Worm (Caenorhabditis elegans) whole organism, late embryonic: ENCODE data around the gene idpa-1.

Source experiments
- elt-2 ChIP-seq: sonication (generic microtip); optimal IDR thresholded peaks from 2 replicates; lab custom pipeline; 2016; ENCODE audit warnings: missing genetic modification reagents, missing genetic modification characterization, missing compliant biosample characterization
- hlh-13 ChIP-seq: fragments of 200-800 bp; sonication (Bioruptor generic); optimal IDR thresholded peaks from 2 replicates; lab custom pipeline; 2018; ENCODE audit warnings: mild to moderate bottlenecking, missing genetic modification characterization, missing compliant biosample characterization
- ztf-16 ChIP-seq: sonication (generic microtip); optimal IDR thresholded peaks from 2 replicates; lab custom pipeline; 2017; ENCODE audit warnings: missing genetic modification characterization, missing compliant biosample characterization

- no peak for TF ChIP-seq hlh-13 (GFP tag; lab: Kevin White, UChicago)
- TF ChIP-seq elt-2 (tag; lab: Kevin White, UChicago) = no peak
- TF ChIP-seq ztf-16 (tag; lab: Kevin White, UChicago) = no peak
Observed at ce11 chrIII:2946101-2946500, 45.1 kb upstream of the idpa-1 start, which contains the start of gene H05C05.4.
